Worm (Caenorhabditis elegans) whole organism, L4 larva: ENCODE results near the gene sql-1.

Experiments
- F26F4.8 ChIP-seq: fragments of 200-800 bp; sonication (Bioruptor generic); conservative IDR thresholded peaks from 2 replicates; pipeline ENCODE4 v1.3.6; 2022; ENCODE audit warnings: missing genetic modification characterization, missing compliant biosample characterization
- F37D6.2 ChIP-seq: sonication (generic microtip); optimal IDR thresholded peaks from 2 replicates; lab custom pipeline; 2016; ENCODE audit warnings: mild to moderate bottlenecking, missing genetic modification characterization, missing compliant biosample characterization
- T20F7.1 ChIP-seq: fragments of 200-800 bp; sonication (Bioruptor generic); optimal IDR thresholded peaks from 2 replicates; lab custom pipeline; 2018; ENCODE audit warnings: mild to moderate bottlenecking, missing genetic modification characterization, missing compliant biosample characterization
- T26A8.4 ChIP-seq: fragments of 200-800 bp; sonication (Bioruptor generic); IDR thresholded peaks from 2 replicates; pipeline ENCODE4 v1.3.6; 2022; ENCODE audit warnings: missing genetic modification characterization, missing compliant biosample characterization
- Y105C5A.15 ChIP-seq: fragments of 200-800 bp; sonication (Bioruptor generic); IDR thresholded peaks from 2 replicates; pipeline ENCODE4 v1.3.6; 2022; ENCODE audit warnings: missing genetic modification characterization, missing compliant biosample characterization
- Y48G9A.11 ChIP-seq: fragments of 200-800 bp; sonication (Bioruptor generic); IDR thresholded peaks from 2 replicates; pipeline ENCODE4 v1.3.6; 2022; ENCODE audit warnings: missing genetic modification reagents, missing genetic modification characterization, missing compliant biosample characterization
- Y5F2A.4 ChIP-seq: fragments of 200-800 bp; sonication (Bioruptor generic); optimal IDR thresholded peaks from 2 replicates; lab custom pipeline; 2018; ENCODE audit warnings: mild to moderate bottlenecking, missing genetic modification characterization, missing compliant biosample characterization
- Y75B8A.6 ChIP-seq: fragments of 200-800 bp; sonication (Bioruptor generic); IDR thresholded peaks from 2 replicates; pipeline ENCODE4 v1.3.6; 2022; ENCODE audit warnings: missing genetic modification reagents, missing genetic modification characterization, missing compliant biosample characterization
- aha-1 ChIP-seq: fragments of 150-350 bp; peaks from one replicate; lab custom pipeline; 2014; ENCODE audit warnings: missing biosample characterization, missing genetic modification characterization
- ama-1 ChIP-seq: fragments of 150-350 bp; optimal IDR thresholded peaks from 2 replicates; lab custom pipeline; 2014; ENCODE audit warnings: inconsistent platforms, mixed read lengths
- ceh-62 ChIP-seq: sonication (generic microtip); optimal IDR thresholded peaks from 2 replicates; lab custom pipeline; 2017; ENCODE audit warnings: missing biosample characterization, missing genetic modification characterization
- ctbp-1 ChIP-seq: fragments of 200-800 bp; sonication (Bioruptor generic); IDR thresholded peaks from 2 replicates; pipeline ENCODE4 v1.3.6; 2022; ENCODE audit warnings: missing genetic modification reagents, missing genetic modification characterization, missing compliant biosample characterization
- daf-16 ChIP-seq, 3 experiments: sonication (generic microtip); optimal IDR thresholded peaks; 2 replicates each; lab custom pipeline; 2016 to 2017; ENCODE audit warnings: missing genetic modification characterization in 3 of 3, missing genetic modification reagents in 3 of 3, mild to moderate bottlenecking in 2 of 3, missing compliant biosample characterization in 2 of 3, missing biosample characterization in 1 of 3, moderate library complexity in 1 of 3
- dmd-8 ChIP-seq: fragments of 200-800 bp; sonication (Bioruptor generic); IDR thresholded peaks from 2 replicates; pipeline ENCODE4 v1.3.6; 2022; ENCODE audit warnings: missing genetic modification characterization, missing compliant biosample characterization
- dve-1 ChIP-seq: sonication (generic microtip); optimal IDR thresholded peaks from 2 replicates; lab custom pipeline; 2017; ENCODE audit warnings: antibody characterized with exemption, mild to moderate bottlenecking, missing genetic modification characterization, missing compliant biosample characterization; ENCODE audit not compliant: insufficient read depth
- egl-27 ChIP-seq: sonication (generic microtip); optimal IDR thresholded peaks from 3 replicates; lab custom pipeline; 2017; ENCODE audit warnings: missing biosample characterization, missing genetic modification reagents, missing genetic modification characterization
- egl-43 ChIP-seq: fragments of 200-800 bp; sonication (Bioruptor generic); IDR thresholded peaks from 2 replicates; pipeline ENCODE4 v1.3.6; 2022; ENCODE audit warnings: missing genetic modification reagents, missing genetic modification characterization, missing compliant biosample characterization
- fkh-10 ChIP-seq: fragments of 150-350 bp; optimal IDR thresholded peaks from 2 replicates; lab custom pipeline; 2014; ENCODE audit warnings: missing biosample characterization, missing genetic modification reagents, missing genetic modification characterization
- hlh-30 ChIP-seq: sonication (generic microtip); optimal IDR thresholded peaks from 2 replicates; lab custom pipeline; 2017; ENCODE audit warnings: antibody characterized with exemption, mild to moderate bottlenecking, missing genetic modification characterization, missing compliant biosample characterization; ENCODE audit not compliant: insufficient read depth
- lin-29 ChIP-seq: fragments of 200-800 bp; sonication (Bioruptor generic); IDR thresholded peaks from 2 replicates; pipeline ENCODE4 v1.3.6; 2022; ENCODE audit warnings: missing genetic modification reagents, missing genetic modification characterization, missing compliant biosample characterization
- lin-38 ChIP-seq: fragments of 200-800 bp; sonication (Bioruptor generic); IDR thresholded peaks from 2 replicates; pipeline ENCODE4 v1.3.6; 2022; ENCODE audit warnings: missing genetic modification reagents, missing genetic modification characterization, missing compliant biosample characterization
- lin-39 ChIP-seq: fragments of 150-350 bp; optimal IDR thresholded peaks from 2 replicates; lab custom pipeline; 2014; ENCODE audit warnings: missing biosample characterization, missing genetic modification reagents, missing genetic modification characterization
- lsy-2 ChIP-seq, 2 experiments: fragments of 150-350 bp in 1 of 2; sonication (generic microtip) in 1 of 2; optimal IDR thresholded peaks; 2 replicates each; lab custom pipeline; 2014 to 2017; ENCODE audit warnings: missing biosample characterization in 2 of 2, missing genetic modification characterization in 2 of 2
- madf-5 ChIP-seq, 2 experiments: fragments of 200-800 bp; sonication (Bioruptor generic); IDR thresholded peaks; 2 replicates each; pipeline ENCODE4 v1.3.6; 2022; ENCODE audit warnings: missing compliant biosample characterization in 2 of 2, missing genetic modification characterization in 2 of 2
- madf-9 ChIP-seq: fragments of 200-800 bp; sonication (Bioruptor generic); conservative IDR thresholded peaks from 2 replicates; pipeline ENCODE4 v1.3.6; 2022; ENCODE audit warnings: missing genetic modification reagents, missing genetic modification characterization, missing compliant biosample characterization
- mes-2 ChIP-seq: sonication (generic microtip); optimal IDR thresholded peaks from 2 replicates; lab custom pipeline; 2016; ENCODE audit warnings: missing genotype, mild to moderate bottlenecking, missing genetic modification characterization, missing compliant biosample characterization; ENCODE audit not compliant: poor library complexity, severe bottlenecking
- mxl-2 ChIP-seq: fragments of 200-800 bp; sonication (Bioruptor generic); conservative IDR thresholded peaks from 2 replicates; pipeline ENCODE4 v1.3.6; 2022; ENCODE audit warnings: missing genetic modification reagents, missing genetic modification characterization, missing compliant biosample characterization
- mxl-3 ChIP-seq: fragments of 200-800 bp; sonication (Bioruptor generic); optimal IDR thresholded peaks from 2 replicates; lab custom pipeline; 2018; ENCODE audit warnings: mild to moderate bottlenecking, missing genetic modification characterization, missing compliant biosample characterization
- nhr-102 ChIP-seq: sonication (generic microtip); optimal IDR thresholded peaks from 2 replicates; lab custom pipeline; 2016; ENCODE audit warnings: mild to moderate bottlenecking, missing genetic modification characterization, moderate library complexity, missing compliant biosample characterization
- nhr-11 ChIP-seq: fragments of 150-350 bp; optimal IDR thresholded peaks from 2 replicates; lab custom pipeline; 2014; ENCODE audit warnings: missing biosample characterization, missing genetic modification characterization
- nhr-237 ChIP-seq: sonication (generic microtip); optimal IDR thresholded peaks from 2 replicates; lab custom pipeline; 2017; ENCODE audit warnings: missing biosample characterization, missing genetic modification characterization
- nhr-41 ChIP-seq: fragments of 200-800 bp; sonication (Bioruptor generic); IDR thresholded peaks from 2 replicates; pipeline ENCODE4 v1.3.6; 2022; ENCODE audit warnings: missing genetic modification reagents, missing genetic modification characterization, missing compliant biosample characterization
- nhr-6 ChIP-seq: fragments of 150-350 bp; optimal IDR thresholded peaks from 2 replicates; lab custom pipeline; 2014; ENCODE audit warnings: missing biosample characterization, missing genetic modification characterization
- nhr-76 ChIP-seq: fragments of 150-350 bp; optimal IDR thresholded peaks from 2 replicates; lab custom pipeline; 2014; ENCODE audit warnings: missing biosample characterization, missing genetic modification characterization
- php-3 ChIP-seq: fragments of 200-800 bp; sonication (Bioruptor generic); IDR thresholded peaks from 2 replicates; pipeline ENCODE4 v1.3.6; 2022; ENCODE audit warnings: missing genetic modification reagents, missing genetic modification characterization, missing compliant biosample characterization
- snpc-1.2 ChIP-seq: fragments of 200-800 bp; sonication (Bioruptor generic); IDR thresholded peaks from 2 replicates; pipeline ENCODE4 v1.3.6; 2022; ENCODE audit warnings: missing genetic modification reagents, missing genetic modification characterization, missing compliant biosample characterization
- snpc-4 ChIP-seq: fragments of 150-350 bp; optimal IDR thresholded peaks from 2 replicates; lab custom pipeline; 2014; ENCODE audit warnings: missing biosample characterization, missing genetic modification characterization
- spr-1 ChIP-seq: sonication (generic microtip); optimal IDR thresholded peaks from 2 replicates; lab custom pipeline; 2016; ENCODE audit warnings: mild to moderate bottlenecking, missing genetic modification characterization, missing compliant biosample characterization
- tag-97 ChIP-seq: fragments of 200-800 bp; sonication (Bioruptor generic); IDR thresholded peaks from 2 replicates; pipeline ENCODE4 v1.3.6; 2022; ENCODE audit warnings: missing genetic modification characterization, missing compliant biosample characterization
- unc-62 ChIP-seq, 3 experiments: fragments of 150-350 bp in 1 of 3; sonication (generic microtip); optimal IDR thresholded peaks in 2 of 3; peaks in 1 of 3; 1 replicate in 1 of 3; 2 replicates in 2 of 3; lab custom pipeline; 2014 to 2017; ENCODE audit warnings: missing biosample characterization in 3 of 3, missing genetic modification characterization in 3 of 3, missing genetic modification reagents in 3 of 3, missing genotype in 1 of 3
- zfp-3 ChIP-seq: fragments of 200-800 bp; sonication (Bioruptor generic); conservative IDR thresholded peaks from 2 replicates; pipeline ENCODE4 v1.3.6; 2022; ENCODE audit warnings: missing genetic modification reagents, missing genetic modification characterization, missing compliant biosample characterization
- zip-11 ChIP-seq: fragments of 200-800 bp; sonication (Bioruptor generic); IDR thresholded peaks from 2 replicates; pipeline ENCODE4 v1.3.6; 2022; ENCODE audit warnings: missing genetic modification characterization, missing compliant biosample characterization
- zip-2 ChIP-seq: fragments of 150-350 bp; optimal IDR thresholded peaks from 2 replicates; lab custom pipeline; 2014; ENCODE audit warnings: missing biosample characterization, missing genetic modification characterization

sql-1 gene

ce11 chrIII:12456801-12457647 lies 42.3 kb upstream of the sql-1 start, which contains the start of the genes scav-3 and Y49E10.21 (continued):
- TF ChIP-seq spr-1 (tag; lab: Kevin White, UChicago), result no peak
- TF ChIP-seq Y105C5A.15, result no peak
- TF ChIP-seq aha-1 (tag; lab: Kevin White, UChicago), result peak; percentile 24
- TF ChIP-seq zip-11 (GFP tag; lab: Robert Waterston, UW), result no peak
- TF ChIP-seq fkh-10 (GFP tag; lab: Kevin White, UChicago), result no peak
- no peak for TF ChIP-seq ama-1
- TF ChIP-seq lsy-2 (tag; optimal IDR thresholded peaks at IDR 0.05; lab: Kevin White, UChicago), result peak in 1 of 2 experiments; percentile 39
- TF ChIP-seq nhr-6 (tag; lab: Kevin White, UChicago), result no peak
- no peak for TF ChIP-seq Y75B8A.6
- no peak for TF ChIP-seq nhr-76 (tag; lab: Kevin White, UChicago)
- no peak for TF ChIP-seq zip-2 (tag; lab: Kevin White, UChicago)
- no peak for TF ChIP-seq nhr-102
- TF ChIP-seq F26F4.8 (GFP tag; lab: Robert Waterston, UW), result no peak
- TF ChIP-seq unc-62 (GFP tag; optimal IDR thresholded peaks at IDR 0.05 in 1 of 2; lab: Kevin White, UChicago), result no peak
- no peak for TF ChIP-seq unc-62 (tag; optimal IDR thresholded peaks at IDR 0.05; lab: Kevin White, UChicago)
- TF ChIP-seq lin-38 (GFP tag; lab: Robert Waterston, UW), result peak; percentile 9
- TF ChIP-seq madf-5 (GFP tag; IDR thresholded peaks at IDR 0.05; lab: Robert Waterston, UW), result 0 out of 4 replicates have a peak, but pooled peaks of 1 of the 2 experiments have one; percentile 2
- no peak for TF ChIP-seq dmd-8
- no peak for TF ChIP-seq nhr-41 (GFP tag; lab: Robert Waterston, UW)
- no peak for TF ChIP-seq tag-97 (GFP tag; lab: Robert Waterston, UW)
- no peak for TF ChIP-seq Y5F2A.4 (GFP tag; lab: Kevin White, UChicago)
- no peak for TF ChIP-seq madf-9 (GFP tag; lab: Robert Waterston, UW)
- no peak for TF ChIP-seq lin-39
- TF ChIP-seq egl-43, result no peak
- TF ChIP-seq daf-16 (GFP tag; optimal IDR thresholded peaks at IDR 0.05; lab: Kevin White, UChicago), result no peak
- TF ChIP-seq daf-16 (tag; optimal IDR thresholded peaks at IDR 0.05; lab: Kevin White, UChicago), result peak; percentile 91
- TF ChIP-seq egl-27 (tag; lab: Kevin White, UChicago), result no peak
- TF ChIP-seq snpc-4 (tag; lab: Kevin White, UChicago), result no peak
- TF ChIP-seq zfp-3, result no peak
- TF ChIP-seq ctbp-1 (GFP tag; lab: Robert Waterston, UW), result no peak
- TF ChIP-seq php-3, result no peak
- peak; percentile 81 for TF ChIP-seq dve-1 (tag; lab: Kevin White, UChicago)
- TF ChIP-seq Y48G9A.11 (GFP tag; lab: Robert Waterston, UW), result no peak
- TF ChIP-seq snpc-1.2 (GFP tag; lab: Robert Waterston, UW), result no peak
- TF ChIP-seq mes-2 (tag; lab: Kevin White, UChicago), result peak; percentile 58
- no peak for TF ChIP-seq F37D6.2 (tag; lab: Kevin White, UChicago)
- TF ChIP-seq ceh-62, result no peak
- no peak for TF ChIP-seq lin-29 (GFP tag; lab: Robert Waterston, UW)
- no peak for TF ChIP-seq nhr-237 (tag; lab: Kevin White, UChicago)
- TF ChIP-seq T26A8.4, result no peak
- peak; percentile 18 for TF ChIP-seq mxl-3
- TF ChIP-seq T20F7.1 (GFP tag; lab: Kevin White, UChicago), result no peak
- peak; percentile 93 for TF ChIP-seq hlh-30 (tag; lab: Kevin White, UChicago)
- TF ChIP-seq nhr-11 (tag; lab: Kevin White, UChicago), result peak; percentile 77
- TF ChIP-seq mxl-2 (GFP tag; lab: Robert Waterston, UW), result no peak
